Fruit fly (Drosophila melanogaster) whole organism, embryonic: Measurements from ENCODE around the gene CG7530.
A peak's percentile ranks its signal among the peaks of the same experiment; 100 is the strongest.

Experiments
- Atf6 ChIP-seq: fragments of 200-800 bp; sonication (Bioruptor generic); IDR thresholded peaks from 2 replicates; pipeline ENCODE4 v1.3.6; 2022; ENCODE audit warnings: missing biosample characterization, missing genetic modification characterization
- Awh ChIP-seq: fragments of 200-800 bp; sonication (Bioruptor generic); IDR thresholded peaks from 2 replicates; pipeline ENCODE4, ENCODE4 v1.3.6; 2022; ENCODE audit warnings: missing biosample characterization, missing genetic modification characterization
- CG10959 ChIP-seq: fragments of 200-800 bp; sonication (Bioruptor generic); IDR thresholded peaks from 2 replicates; pipeline ENCODE4 v1.3.6; 2022; ENCODE audit warnings: missing biosample characterization, missing genetic modification characterization
- CG11560 ChIP-seq: fragments of 200-800 bp; sonication (Bioruptor generic); IDR thresholded peaks from 3 replicates; pipeline ENCODE4 v1.3.6; 2022; ENCODE audit warnings: missing biosample characterization, missing genetic modification characterization
- CG11696 ChIP-seq: fragments of 200-800 bp; sonication (Bioruptor generic); IDR thresholded peaks from 2 replicates; pipeline ENCODE4 v1.3.6; 2022; ENCODE audit warnings: missing biosample characterization, missing genetic modification characterization
- CG12104 ChIP-seq: fragments of 200-800 bp; sonication (Bioruptor generic); optimal IDR thresholded peaks from 3 replicates; lab custom pipeline; 2016; ENCODE audit warnings: missing biosample characterization, missing genetic modification characterization
- CG12236 ChIP-seq: fragments of 200-800 bp; sonication (Bioruptor generic); optimal IDR thresholded peaks from 2 replicates; lab custom pipeline; 2016; ENCODE audit warnings: missing biosample characterization, missing genetic modification characterization
- CG12769 ChIP-seq: fragments of 200-800 bp; sonication (Bioruptor generic); optimal IDR thresholded peaks from 2 replicates; lab custom pipeline; 2019; ENCODE audit warnings: missing biosample characterization, mild to moderate bottlenecking, missing genetic modification characterization, moderate library complexity
- CG13123 ChIP-seq: fragments of 200-800 bp; sonication (Bioruptor generic); optimal IDR thresholded peaks from 2 replicates; lab custom pipeline; 2016; ENCODE audit warnings: missing biosample characterization, missing genetic modification characterization
- CG13287 ChIP-seq: fragments of 200-800 bp; sonication (Bioruptor generic); IDR thresholded peaks from 2 replicates; pipeline ENCODE4 v1.3.6; 2022; ENCODE audit warnings: missing biosample characterization, missing genetic modification characterization; ENCODE audit not compliant: partially characterized antibody
- CG14050 ChIP-seq: fragments of 200-800 bp; sonication (Bioruptor generic); IDR thresholded peaks from 3 replicates; pipeline ENCODE4 v1.3.6; 2022; ENCODE audit warnings: missing biosample characterization, missing genetic modification characterization
- CG15011 ChIP-seq: fragments of 200-800 bp; sonication (Bioruptor generic); optimal IDR thresholded peaks from 3 replicates; lab custom pipeline; 2018; ENCODE audit warnings: missing biosample characterization, mild to moderate bottlenecking, missing genetic modification characterization
- CG17359 ChIP-seq: fragments of 200-800 bp; sonication (Bioruptor generic); optimal IDR thresholded peaks from 3 replicates; lab custom pipeline; 2018; ENCODE audit warnings: missing biosample characterization, mild to moderate bottlenecking, missing genetic modification characterization, moderate library complexity
- CG2202 ChIP-seq: fragments of 200-800 bp; sonication (Bioruptor generic); optimal IDR thresholded peaks from 2 replicates; lab custom pipeline; 2018; ENCODE audit warnings: missing biosample characterization, mild to moderate bottlenecking, missing genetic modification characterization
- CG33557 ChIP-seq: fragments of 200-800 bp; sonication (Bioruptor generic); optimal IDR thresholded peaks from 2 replicates; lab custom pipeline; 2019; ENCODE audit warnings: missing biosample characterization, mild to moderate bottlenecking, missing genetic modification characterization, moderate library complexity
- CG3838 ChIP-seq: fragments of 200-800 bp; sonication (Bioruptor generic); optimal IDR thresholded peaks from 3 replicates; lab custom pipeline; 2016; ENCODE audit warnings: missing biosample characterization, missing genetic modification characterization
- CG43689 ChIP-seq: fragments of 200-800 bp; sonication (Bioruptor generic); IDR thresholded peaks from 2 replicates; pipeline ENCODE4 v1.3.6; 2022; ENCODE audit warnings: missing biosample characterization, missing genetic modification characterization
- CG7745 ChIP-seq: fragments of 200-800 bp; sonication (Bioruptor generic); optimal IDR thresholded peaks from 2 replicates; lab custom pipeline; 2018; ENCODE audit warnings: missing biosample characterization, mild to moderate bottlenecking, missing genetic modification characterization, moderate library complexity
- CG8765 ChIP-seq: fragments of 200-800 bp; sonication (Bioruptor generic); IDR thresholded peaks from 2 replicates; pipeline ENCODE4 v1.3.6; 2022; ENCODE audit warnings: missing biosample characterization, missing genetic modification characterization
- CG8924 ChIP-seq: fragments of 200-800 bp; optimal IDR thresholded peaks from 3 replicates; lab custom pipeline; 2019; ENCODE audit warnings: missing biosample characterization, mild to moderate bottlenecking, missing genetic modification characterization, moderate library complexity
- CkIIα-i1 ChIP-seq: fragments of 200-800 bp; sonication (Bioruptor generic); IDR thresholded peaks from 2 replicates; pipeline ENCODE4 v1.3.6; 2022; ENCODE audit warnings: missing biosample characterization, missing genetic modification characterization
- Dbx ChIP-seq: fragments of 200-800 bp; sonication (Bioruptor generic); IDR thresholded peaks from 3 replicates; pipeline ENCODE4 v1.3.6; 2022; ENCODE audit warnings: missing biosample characterization, missing genetic modification characterization
- HLH3B ChIP-seq: fragments of 200-800 bp; sonication (Bioruptor generic); IDR thresholded peaks from 2 replicates; pipeline ENCODE4 v1.3.6; 2022; ENCODE audit warnings: missing biosample characterization, missing genetic modification characterization
- Hr78 ChIP-seq, 2 experiments: fragments of 200-800 bp in 1 of 2; fragments of >200 bp in 1 of 2; sonication (Bioruptor generic) in 1 of 2; optimal IDR thresholded peaks; 2 replicates each; lab custom pipeline; 2017 to 2019; ENCODE audit warnings: missing biosample characterization in 2 of 2, missing genetic modification characterization in 2 of 2, mild to moderate bottlenecking in 1 of 2, moderate library complexity in 1 of 2
- Lhr ChIP-seq: fragments of 200-800 bp; sonication (Bioruptor generic); optimal IDR thresholded peaks from 3 replicates; lab custom pipeline; 2017; ENCODE audit warnings: mild to moderate bottlenecking, missing biosample characterization, missing genetic modification reagents, missing genetic modification characterization
- Oaz ChIP-seq: fragments of 200-800 bp; sonication (Bioruptor generic); IDR thresholded peaks from 2 replicates; pipeline ENCODE4 v1.3.6; 2022; ENCODE audit warnings: missing biosample characterization, missing genetic modification characterization
- Optix ChIP-seq: fragments of 200-800 bp; sonication (Bioruptor generic); IDR thresholded peaks from 3 replicates; pipeline ENCODE4 v1.3.6; 2022; ENCODE audit warnings: missing biosample characterization, missing genetic modification characterization
- Pdp1 ChIP-seq, 2 experiments: fragments of 200-800 bp; sonication (Bioruptor generic); optimal IDR thresholded peaks; 3 replicates each; lab custom pipeline; 2016; ENCODE audit warnings: missing biosample characterization in 2 of 2, missing genetic modification characterization in 2 of 2, mild to moderate bottlenecking in 1 of 2, moderate library complexity in 1 of 2
- Ravus ChIP-seq: fragments of 200-800 bp; sonication (Bioruptor generic); IDR thresholded peaks from 2 replicates; pipeline ENCODE4 v1.3.6; 2022; ENCODE audit warnings: missing biosample characterization, missing genetic modification characterization
- Rx ChIP-seq: fragments of 200-800 bp; sonication (Bioruptor generic); IDR thresholded peaks from 2 replicates; pipeline ENCODE4 v1.3.6; 2022; ENCODE audit warnings: missing biosample characterization, missing genetic modification characterization
- Sry-β ChIP-seq: fragments of 200-800 bp; sonication (Bioruptor generic); optimal IDR thresholded peaks from 2 replicates; lab custom pipeline; 2018; ENCODE audit warnings: missing biosample characterization, mild to moderate bottlenecking, missing genetic modification characterization, moderate library complexity
- ap ChIP-seq: fragments of 200-800 bp; sonication (Bioruptor generic); IDR thresholded peaks from 2 replicates; pipeline ENCODE4 v1.3.6; 2022; ENCODE audit warnings: missing biosample characterization, missing genetic modification characterization
- chn ChIP-seq: fragments of 200-800 bp; sonication (Bioruptor generic); optimal IDR thresholded peaks from 2 replicates; lab custom pipeline; 2016; ENCODE audit warnings: missing biosample characterization, missing genetic modification characterization
- dmrt11E ChIP-seq: fragments of 200-800 bp; sonication (Bioruptor generic); optimal IDR thresholded peaks from 3 replicates; lab custom pipeline; 2018; ENCODE audit warnings: missing biosample characterization, mild to moderate bottlenecking, missing genetic modification characterization, moderate library complexity
- eve ChIP-seq, 2 experiments: fragments of >200 bp; optimal IDR thresholded peaks; 2 replicates each; lab custom pipeline; 2017; ENCODE audit warnings: missing biosample characterization in 2 of 2, missing genetic modification characterization in 2 of 2
- fd102C ChIP-seq: fragments of 200-800 bp; sonication (Bioruptor generic); optimal IDR thresholded peaks from 2 replicates; lab custom pipeline; 2018; ENCODE audit warnings: missing biosample characterization, mild to moderate bottlenecking, missing genetic modification characterization, moderate library complexity
- fd64A ChIP-seq: fragments of 200-800 bp; sonication (Bioruptor generic); optimal IDR thresholded peaks from 3 replicates; lab custom pipeline; 2018; ENCODE audit warnings: missing biosample characterization, mild to moderate bottlenecking, missing genetic modification characterization
- gem ChIP-seq: fragments of 200-800 bp; sonication (Bioruptor generic); optimal IDR thresholded peaks from 2 replicates; lab custom pipeline; 2019; ENCODE audit warnings: missing biosample characterization, mild to moderate bottlenecking, missing genetic modification characterization, moderate library complexity
- h ChIP-seq: fragments of >200 bp; optimal IDR thresholded peaks from 2 replicates; lab custom pipeline; 2017
- hth ChIP-seq: fragments of >200 bp; optimal IDR thresholded peaks from 2 replicates; lab custom pipeline; 2017; ENCODE audit warnings: inconsistent platforms
- ind ChIP-seq: fragments of 200-800 bp; sonication (Bioruptor generic); optimal IDR thresholded peaks from 3 replicates; lab custom pipeline; 2016; ENCODE audit warnings: missing biosample characterization, missing genetic modification characterization
- insv ChIP-seq, 2 experiments: fragments of 200-800 bp; sonication (Bioruptor generic); optimal IDR thresholded peaks; 3 replicates each; lab custom pipeline; 2016 to 2018; ENCODE audit warnings: missing biosample characterization in 2 of 2, missing genetic modification characterization in 2 of 2
- kni ChIP-seq: fragments of 200-800 bp; sonication (Bioruptor generic); optimal IDR thresholded peaks from 3 replicates; lab custom pipeline; 2017; ENCODE audit warnings: mild to moderate bottlenecking, missing biosample characterization, missing genetic modification reagents, missing genetic modification characterization
- lilli ChIP-seq: fragments of 200-800 bp; sonication (Bioruptor generic); optimal IDR thresholded peaks from 3 replicates; lab custom pipeline; 2016; ENCODE audit warnings: missing biosample characterization, missing genetic modification characterization
- mam ChIP-seq: fragments of 200-800 bp; sonication (Bioruptor generic); optimal IDR thresholded peaks from 3 replicates; lab custom pipeline; 2016; ENCODE audit warnings: missing biosample characterization, missing genetic modification characterization
- mld ChIP-seq: fragments of 200-800 bp; sonication (Bioruptor generic); IDR thresholded peaks from 3 replicates; pipeline ENCODE4 v1.3.6; 2022; ENCODE audit warnings: missing biosample characterization, missing genetic modification characterization; ENCODE audit not compliant: partially characterized antibody
- schlank ChIP-seq: fragments of 200-800 bp; sonication (Bioruptor generic); optimal IDR thresholded peaks from 2 replicates; lab custom pipeline; 2018; ENCODE audit warnings: missing biosample characterization, mild to moderate bottlenecking, missing genetic modification characterization
- sna ChIP-seq: fragments of 200-800 bp; sonication (Bioruptor generic); IDR thresholded peaks from 2 replicates; pipeline ENCODE4 v1.3.6; 2022; ENCODE audit warnings: missing biosample characterization, missing genetic modification characterization; ENCODE audit not compliant: partially characterized antibody
- tio ChIP-seq: fragments of 200-800 bp; sonication (Bioruptor generic); optimal IDR thresholded peaks from 2 replicates; lab custom pipeline; 2017; ENCODE audit warnings: missing biosample characterization, missing genetic modification characterization, inconsistent platforms
- unc-4 ChIP-seq: fragments of 200-800 bp; sonication (Bioruptor generic); IDR thresholded peaks from 2 replicates; pipeline ENCODE4 v1.3.6; 2022; ENCODE audit warnings: missing biosample characterization, missing genetic modification characterization; ENCODE audit not compliant: partially characterized antibody
- zfh2 ChIP-seq: fragments of 200-800 bp; sonication (Bioruptor generic); optimal IDR thresholded peaks from 2 replicates; lab custom pipeline; 2016; ENCODE audit warnings: missing biosample characterization, missing genetic modification characterization

CG7530 gene

DNA sequence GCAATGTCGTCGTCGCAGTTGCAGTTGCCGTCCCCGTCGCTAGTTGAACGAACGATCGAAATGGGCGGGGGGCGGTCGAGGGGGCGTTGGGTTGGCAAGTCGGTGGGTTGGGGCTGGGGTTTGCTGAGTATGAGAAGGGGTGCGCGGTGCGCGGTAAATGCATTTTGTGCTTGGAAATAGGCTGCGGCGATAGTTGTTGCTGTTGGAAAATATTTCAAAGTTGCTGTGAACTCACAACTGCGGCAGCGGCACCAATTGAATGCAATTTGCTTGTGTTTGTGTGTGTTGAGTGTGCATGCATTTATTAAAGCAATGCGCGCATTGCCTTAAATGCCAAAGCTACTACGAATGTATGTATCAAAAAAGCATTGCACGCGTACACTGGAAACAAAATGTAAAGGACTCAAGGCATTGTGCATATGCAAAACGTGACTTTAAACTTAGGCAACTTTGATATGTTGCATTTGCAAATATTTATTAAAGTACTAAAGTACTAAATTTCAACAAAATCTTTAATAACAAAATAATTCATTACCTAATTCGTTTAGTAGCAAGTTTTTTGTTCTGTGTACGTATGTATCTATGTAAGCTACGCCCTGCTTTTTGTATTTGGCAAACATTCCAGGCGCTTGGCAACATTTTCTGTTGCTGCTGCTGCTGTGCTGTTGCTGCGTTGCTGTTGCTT lies 16.3 kb downstream of the CG7530 start (continued):
- no peak for TF ChIP-seq insv (GFP tag; optimal IDR thresholded peaks at IDR 0.05; lab: Kevin White, UChicago)
- TF ChIP-seq Dbx (GFP tag; lab: Robert Waterston, UW): no peak
- no peak for TF ChIP-seq CG3838
- no peak for TF ChIP-seq Awh (GFP tag; lab: Robert Waterston, UW)
- no peak for TF ChIP-seq CG14050 (GFP tag; lab: Robert Waterston, UW)
- no peak for TF ChIP-seq HLH3B (GFP tag; lab: Robert Waterston, UW)
- no peak for TF ChIP-seq CG12236 (GFP tag; lab: Kevin White, UChicago)
- no peak for TF ChIP-seq Optix (GFP tag; lab: Robert Waterston, UW)
- no peak for TF ChIP-seq CG7745
- TF ChIP-seq Pdp1 (GFP tag; optimal IDR thresholded peaks at IDR 0.05; lab: Kevin White, UChicago): peak; percentile 5 to 44
- peak; percentile 39 for TF ChIP-seq Lhr (GFP tag; lab: Kevin White, UChicago)
- no peak for TF ChIP-seq mam (GFP tag; lab: Kevin White, UChicago)
- peak; percentile 33 for TF ChIP-seq CG15011 (GFP tag; lab: Kevin White, UChicago)
- TF ChIP-seq CG33557 (GFP tag; lab: Kevin White, UChicago): peak; percentile 9
- no peak for TF ChIP-seq zfh2 (GFP tag; lab: Kevin White, UChicago)
- no peak for TF ChIP-seq Atf6 (GFP tag; lab: Robert Waterston, UW)
- no peak for TF ChIP-seq mld
- no peak for TF ChIP-seq kni (GFP tag; lab: Kevin White, UChicago)
- TF ChIP-seq ap (GFP tag; lab: Robert Waterston, UW): 0 out of 2 replicates have a peak, but pooled peaks have one; percentile 12
- TF ChIP-seq CG11696 (GFP tag; lab: Robert Waterston, UW): no peak
- no peak for TF ChIP-seq Oaz (GFP tag; lab: Robert Waterston, UW)
- TF ChIP-seq h: no peak
- no peak for TF ChIP-seq Hr78 (GFP tag; optimal IDR thresholded peaks at IDR 0.05; lab: Kevin White, UChicago)
- peak; percentile 72 for TF ChIP-seq dmrt11E (tag; lab: Kevin White, UChicago)
- TF ChIP-seq CG13123 (GFP tag; lab: Kevin White, UChicago): no peak
- TF ChIP-seq chn (GFP tag; lab: Kevin White, UChicago): peak; percentile 39
- TF ChIP-seq CG13287 (GFP tag; lab: Robert Waterston, UW): no peak
- TF ChIP-seq Sry-β (GFP tag; lab: Kevin White, UChicago): no peak
- no peak for TF ChIP-seq ind (GFP tag; lab: Kevin White, UChicago)
- no peak for TF ChIP-seq CG11560 (tag; lab: Robert Waterston, UW)
- TF ChIP-seq CG43689: no peak
- peak in 1 of 2 experiments; percentile 78 for TF ChIP-seq eve (GFP tag; optimal IDR thresholded peaks at IDR 0.05; lab: Kevin White, UChicago)
- TF ChIP-seq lilli (GFP tag; lab: Kevin White, UChicago): peak; percentile 19
- TF ChIP-seq CG8765: no peak; the same call in 1 of the 2 replicates
- no peak for TF ChIP-seq Ravus (GFP tag; lab: Robert Waterston, UW)
- TF ChIP-seq CG12104 (GFP tag; lab: Kevin White, UChicago): no peak
- no peak for TF ChIP-seq sna (GFP tag; lab: Robert Waterston, UW)
- peak; percentile 15 for TF ChIP-seq tio (GFP tag; lab: Kevin White, UChicago)
- TF ChIP-seq CG17359 (tag; lab: Kevin White, UChicago): peak; percentile 57
- TF ChIP-seq schlank (tag; lab: Kevin White, UChicago): no peak
- TF ChIP-seq fd64A (GFP tag; lab: Kevin White, UChicago): no peak
- no peak for TF ChIP-seq hth (lab: Kevin White, UChicago)
- no peak for TF ChIP-seq CG8924
- peak; percentile 78 for TF ChIP-seq gem (tag; lab: Kevin White, UChicago)
- peak; percentile 42 for TF ChIP-seq CG2202 (tag; lab: Kevin White, UChicago)
- peak; percentile 19; the same call in 1 of the 2 replicates for TF ChIP-seq CG10959 (GFP tag; lab: Robert Waterston, UW)
- no peak for TF ChIP-seq Rx (GFP tag; lab: Robert Waterston, UW)
- TF ChIP-seq CkIIα-i1 (GFP tag; lab: Robert Waterston, UW): no peak
- peak; percentile 9 for TF ChIP-seq fd102C (GFP tag; lab: Kevin White, UChicago)
- no peak for TF ChIP-seq CG12769 (tag; lab: Kevin White, UChicago)
- TF ChIP-seq unc-4 (GFP tag; lab: Robert Waterston, UW): no peak
